In genomic region chrX:3357724-3358179, dm6 we compare ENCODE assay signal across 1 fruit fly cellular context.
TF ChIP-seq lines count a peak whose summit lies in the region.

No protein-coding gene starts in this region.

TF ChIP-seq in whole organism, embryonic, 481 proteins besides CTCF, POLR2A, EP300 and RAD21 (continued from another document and continues in another):
- TF ChIP-seq CG1529 (GFP tag; optimal IDR thresholded peaks at IDR 0.05; lab: Kevin White, UChicago) (peak; percentile 25), corto (GFP tag; optimal IDR thresholded peaks at IDR 0.05; lab: Kevin White, UChicago) (no peak), B-H2 (GFP tag; optimal IDR thresholded peaks at IDR 0.05; lab: Kevin White, UChicago) (no peak), CG42726 (GFP tag; IDR thresholded peaks at IDR 0.05; lab: Robert Waterston, UW; ENCODE audit: partially characterized antibody) (no peak), Drgx (GFP tag; IDR thresholded peaks at IDR 0.05; lab: Robert Waterston, UW) (no peak), CG2202 (tag; optimal IDR thresholded peaks at IDR 0.05; lab: Kevin White, UChicago) (peak; percentile 9), D (optimal IDR thresholded peaks at IDR 0.05; lab: Kevin White, UChicago) (no peak), D (GFP tag; optimal IDR thresholded peaks at IDR 0.05; lab: Kevin White, UChicago) (peak; percentile 57), gcm (GFP tag; optimal IDR thresholded peaks at IDR 0.05; lab: Kevin White, UChicago) (peak; percentile 39), CG33213 (GFP tag; optimal IDR thresholded peaks at IDR 0.05; lab: Kevin White, UChicago) (no peak), CG7372 (GFP tag; IDR thresholded peaks at IDR 0.05; lab: Robert Waterston, UW) (no peak), Lpt (GFP tag; optimal IDR thresholded peaks at IDR 0.05; lab: Kevin White, UChicago) (no peak), Six4 (GFP tag; optimal IDR thresholded peaks at IDR 0.05; lab: Kevin White, UChicago) (peak; percentile 55), CG10366 (GFP tag; IDR thresholded peaks at IDR 0.05; lab: Robert Waterston, UW) (0 out of 2 replicates have a peak, but pooled peaks have one; percentile 18), CG3407 (GFP tag; optimal IDR thresholded peaks at IDR 0.05; lab: Kevin White, UChicago) (peak; percentile 57), sob (GFP tag; IDR thresholded peaks at IDR 0.05; lab: Robert Waterston, UW) (no peak; the same call in 1 of the 2 replicates), Asciz (GFP tag; optimal IDR thresholded peaks at IDR 0.05; lab: Kevin White, UChicago) (peak; percentile 40), pita (GFP tag; optimal IDR thresholded peaks at IDR 0.05; lab: Kevin White, UChicago) (no peak), CG18262 (tag; optimal IDR thresholded peaks at IDR 0.05; lab: Kevin White, UChicago) (peak; percentile 53), Jarid2 (GFP tag; optimal IDR thresholded peaks at IDR 0.05; lab: Kevin White, UChicago) (peak; percentile 20), nom (GFP tag; optimal IDR thresholded peaks at IDR 0.05; lab: Kevin White, UChicago) (no peak), grau (tag; optimal IDR thresholded peaks at IDR 0.05; lab: Kevin White, UChicago) (no peak), bab2 (GFP tag; optimal IDR thresholded peaks at IDR 0.05; lab: Kevin White, UChicago) (peak; percentile 40), fd64A (GFP tag; optimal IDR thresholded peaks at IDR 0.05; lab: Kevin White, UChicago) (peak; percentile 2), ash1 (GFP tag; optimal IDR thresholded peaks at IDR 0.05; lab: Kevin White, UChicago) (no peak), toy (GFP tag; IDR thresholded peaks at IDR 0.05; lab: Robert Waterston, UW) (no peak), croc (GFP tag; conservative IDR thresholded peaks at IDR 0.05; lab: Robert Waterston, UW) (no peak), hbn (GFP tag; IDR thresholded peaks at IDR 0.05; lab: Robert Waterston, UW; ENCODE audit: partially characterized antibody) (no peak), NC2β (GFP tag; optimal IDR thresholded peaks at IDR 0.05; lab: Kevin White, UChicago) (no peak), CG12155 (GFP tag; optimal IDR thresholded peaks at IDR 0.05; lab: Kevin White, UChicago) (peak; percentile 6), pho (GFP tag; optimal IDR thresholded peaks at IDR 0.05; lab: Kevin White, UChicago) (no peak), crc (GFP tag; optimal IDR thresholded peaks at IDR 0.05; lab: Kevin White, UChicago) (no peak), CG31365 (tag; optimal IDR thresholded peaks at IDR 0.05; lab: Kevin White, UChicago) (no peak), cwo (GFP tag; optimal IDR thresholded peaks at IDR 0.05; lab: Kevin White, UChicago) (no peak), Dad (GFP tag; optimal IDR thresholded peaks at IDR 0.05; lab: Kevin White, UChicago) (no peak), bbx (GFP tag; IDR thresholded peaks at IDR 0.05; lab: Robert Waterston, UW; ENCODE audit: partially characterized antibody) (no peak), repo (GFP tag; optimal IDR thresholded peaks at IDR 0.05; lab: Kevin White, UChicago) (no peak), CG9727 (GFP tag; optimal IDR thresholded peaks at IDR 0.05; lab: Kevin White, UChicago) (peak; percentile 43), C15 (GFP tag; IDR thresholded peaks at IDR 0.05; lab: Robert Waterston, UW) (no peak), gt (GFP tag; IDR thresholded peaks at IDR 0.05; lab: Robert Waterston, UW) (no peak), bigmax (GFP tag; optimal IDR thresholded peaks at IDR 0.05; lab: Kevin White, UChicago) (peak; percentile 10), CG7556 (GFP tag; optimal IDR thresholded peaks at IDR 0.05; lab: Kevin White, UChicago) (peak; percentile 23), zfh2 (GFP tag; optimal IDR thresholded peaks at IDR 0.05; lab: Kevin White, UChicago) (no peak), vfl (GFP tag; optimal IDR thresholded peaks at IDR 0.05; lab: Kevin White, UChicago) (no peak), emc (GFP tag; optimal IDR thresholded peaks at IDR 0.05; lab: Kevin White, UChicago) (no peak), Poxn (GFP tag; IDR thresholded peaks at IDR 0.05; lab: Robert Waterston, UW) (no peak), zen (tag; optimal IDR thresholded peaks at IDR 0.05; lab: Kevin White, UChicago) (no peak), CG31224 (GFP tag; IDR thresholded peaks at IDR 0.05; lab: Robert Waterston, UW) (no peak), Mrtf (GFP tag; IDR thresholded peaks at IDR 0.05; lab: Robert Waterston, UW) (no peak), Hr78 (GFP tag; optimal IDR thresholded peaks at IDR 0.05; lab: Kevin White, UChicago) (no peak), CG10267 (tag; optimal IDR thresholded peaks at IDR 0.05; lab: Kevin White, UChicago) (peak; percentile 10), Eip74EF (GFP tag; optimal IDR thresholded peaks at IDR 0.05; lab: Kevin White, UChicago) (no peak), CG4820 (GFP tag; optimal IDR thresholded peaks at IDR 0.05; lab: Kevin White, UChicago) (no peak), CG17385 (GFP tag; optimal IDR thresholded peaks at IDR 0.05; lab: Kevin White, UChicago) (no peak), Mes4 (GFP tag; optimal IDR thresholded peaks at IDR 0.05; lab: Kevin White, UChicago) (peak; percentile 51), CG31388 (GFP tag; optimal IDR thresholded peaks at IDR 0.05; lab: Kevin White, UChicago) (no peak), NK7.1 (GFP tag; optimal IDR thresholded peaks at IDR 0.05; lab: Kevin White, UChicago) (peak; percentile 22), NfI (GFP tag; optimal IDR thresholded peaks at IDR 0.05; lab: Kevin White, UChicago) (no peak), D19B (GFP tag; optimal IDR thresholded peaks at IDR 0.05; lab: Kevin White, UChicago) (no peak), CG17912 (GFP tag; optimal IDR thresholded peaks at IDR 0.05; lab: Kevin White, UChicago) (no peak), Hey (tag; optimal IDR thresholded peaks at IDR 0.05; lab: Kevin White, UChicago) (no peak), ato (GFP tag; IDR thresholded peaks at IDR 0.05; lab: Robert Waterston, UW; ENCODE audit: partially characterized antibody) (no peak), BtbVII (GFP tag; optimal IDR thresholded peaks at IDR 0.05; lab: Kevin White, UChicago) (peak; percentile 27), CG6854 (GFP tag; optimal IDR thresholded peaks at IDR 0.05; lab: Kevin White, UChicago) (no peak), CG3281 (GFP tag; optimal IDR thresholded peaks at IDR 0.05; lab: Kevin White, UChicago) (peak; percentile 41), al (GFP tag; IDR thresholded peaks at IDR 0.05; lab: Robert Waterston, UW) (no peak), CG7745 (tag; optimal IDR thresholded peaks at IDR 0.05; lab: Kevin White, UChicago) (peak; percentile 60), dmrt11E (tag; optimal IDR thresholded peaks at IDR 0.05; lab: Kevin White, UChicago) (peak; percentile 55), CG8359 (GFP tag; optimal IDR thresholded peaks at IDR 0.05; lab: Kevin White, UChicago; ENCODE audit: borderline replicate concordance) (peak; percentile 45), CG9797 (GFP tag; optimal IDR thresholded peaks at IDR 0.05; lab: Kevin White, UChicago) (no peak), amos (GFP tag; IDR thresholded peaks at IDR 0.05; lab: Robert Waterston, UW; ENCODE audit: partially characterized antibody) (no peak), sens-2 (GFP tag; IDR thresholded peaks at IDR 0.05; lab: Robert Waterston, UW) (no peak; the same call in 1 of the 2 replicates), CG18476 (GFP tag; optimal IDR thresholded peaks at IDR 0.05; lab: Kevin White, UChicago) (no peak), CG6654 (GFP tag; optimal IDR thresholded peaks at IDR 0.05; lab: Kevin White, UChicago) (no peak), CG8290 (GFP tag; optimal IDR thresholded peaks at IDR 0.05; lab: Kevin White, UChicago) (no peak), CG8290 (tag; optimal IDR thresholded peaks at IDR 0.05; lab: Kevin White, UChicago) (peak in 1 of 2 experiments; percentile 13), CG3065 (GFP tag; optimal IDR thresholded peaks at IDR 0.05; lab: Kevin White, UChicago) (no peak), bsh (GFP tag; optimal IDR thresholded peaks at IDR 0.05; lab: Kevin White, UChicago) (peak in 1 of 2 experiments; percentile 61), CG12104 (GFP tag; optimal IDR thresholded peaks at IDR 0.05; lab: Kevin White, UChicago) (peak; percentile 42), Bteb2 (GFP tag; optimal IDR thresholded peaks at IDR 0.05; lab: Kevin White, UChicago) (no peak), HmgZ (tag; optimal IDR thresholded peaks at IDR 0.05; lab: Kevin White, UChicago) (no peak), Atf3 (GFP tag; optimal IDR thresholded peaks at IDR 0.05; lab: Kevin White, UChicago) (no peak), CG1602 (GFP tag; optimal IDR thresholded peaks at IDR 0.05; lab: Kevin White, UChicago) (no peak), CG32772 (GFP tag; IDR thresholded peaks at IDR 0.05; lab: Robert Waterston, UW) (no peak), CG1233 (GFP tag; optimal IDR thresholded peaks at IDR 0.05; lab: Kevin White, UChicago) (peak; percentile 21), fd3F (GFP tag; optimal IDR thresholded peaks at IDR 0.05; lab: Kevin White, UChicago) (no peak), sna (GFP tag; IDR thresholded peaks at IDR 0.05; lab: Robert Waterston, UW; ENCODE audit: partially characterized antibody) (no peak), CG3847 (GFP tag; IDR thresholded peaks at IDR 0.05; lab: Robert Waterston, UW) (no peak), CG10321 (GFP tag; IDR thresholded peaks at IDR 0.05; lab: Robert Waterston, UW) (no peak), unc-4 (GFP tag; IDR thresholded peaks at IDR 0.05; lab: Robert Waterston, UW; ENCODE audit: partially characterized antibody) (no peak), CG9932 (GFP tag; IDR thresholded peaks at IDR 0.05; lab: Robert Waterston, UW) (no peak), nerfin-2 (GFP tag; IDR thresholded peaks at IDR 0.05; lab: Robert Waterston, UW; ENCODE audit: partially characterized antibody) (no peak), tgo (GFP tag; IDR thresholded peaks at IDR 0.05; lab: Robert Waterston, UW) (peak; percentile 19; the same call in 1 of the 3 replicates), Dip3 (GFP tag; optimal IDR thresholded peaks at IDR 0.05; lab: Kevin White, UChicago) (no peak), nmo (GFP tag; optimal IDR thresholded peaks at IDR 0.05; lab: Kevin White, UChicago) (peak; percentile 18), Kr (GFP tag; optimal IDR thresholded peaks at IDR 0.05; lab: Kevin White, UChicago) (peak; percentile 27), Hr51 (GFP tag; optimal IDR thresholded peaks at IDR 0.05; lab: Kevin White, UChicago) (peak in 1 of 2 experiments; percentile 44), eyg (GFP tag; optimal IDR thresholded peaks at IDR 0.05; lab: Kevin White, UChicago) (peak; percentile 41), CHES-1-like (GFP tag; optimal IDR thresholded peaks at IDR 0.05; lab: Kevin White, UChicago) (peak; percentile 56), H15 (GFP tag; IDR thresholded peaks at IDR 0.05; lab: Robert Waterston, UW) (0 out of 3 replicates have a peak, but pooled peaks have one; percentile 40), CG2120 (GFP tag; optimal IDR thresholded peaks at IDR 0.05; lab: Kevin White, UChicago) (peak; percentile 28), CG6683 (GFP tag; optimal IDR thresholded peaks at IDR 0.05; lab: Kevin White, UChicago) (no peak), pan (optimal IDR thresholded peaks at IDR 0.05; lab: Kevin White, UChicago) (no peak), pan (GFP tag; optimal IDR thresholded peaks at IDR 0.05 in 1 of 2, IDR thresholded peaks at IDR 0.05 in 1 of 2) (peak in 1 of 2 experiments; percentile 17), CG12236 (GFP tag; optimal IDR thresholded peaks at IDR 0.05; lab: Kevin White, UChicago) (no peak), CG9437 (GFP tag; optimal IDR thresholded peaks at IDR 0.05; lab: Kevin White, UChicago) (no peak), pfk (GFP tag; optimal IDR thresholded peaks at IDR 0.05; lab: Kevin White, UChicago) (no peak), CG17328 (GFP tag; IDR thresholded peaks at IDR 0.05; lab: Robert Waterston, UW) (no peak), tap (tag; optimal IDR thresholded peaks at IDR 0.05; lab: Kevin White, UChicago) (no peak), CG11560 (tag; IDR thresholded peaks at IDR 0.05; lab: Robert Waterston, UW) (no peak), Gug (GFP tag; IDR thresholded peaks at IDR 0.05; lab: Robert Waterston, UW) (no peak), dm (GFP tag; optimal IDR thresholded peaks at IDR 0.05; lab: Kevin White, UChicago) (peak; percentile 79), CG1647 (GFP tag; optimal IDR thresholded peaks at IDR 0.05; lab: Kevin White, UChicago) (peak; percentile 12), kni (GFP tag; optimal IDR thresholded peaks at IDR 0.05; lab: Kevin White, UChicago) (no peak), abd-A (tag; optimal IDR thresholded peaks at IDR 0.05; lab: Kevin White, UChicago) (no peak), CG30431 (GFP tag; optimal IDR thresholded peaks at IDR 0.05; lab: Kevin White, UChicago) (no peak), Optix (GFP tag; IDR thresholded peaks at IDR 0.05; lab: Robert Waterston, UW) (no peak), CG11247 (GFP tag; IDR thresholded peaks at IDR 0.05; lab: Robert Waterston, UW) (no peak), CG32767 (GFP tag; IDR thresholded peaks at IDR 0.05; lab: Robert Waterston, UW) (no peak), da (GFP tag; optimal IDR thresholded peaks at IDR 0.05; lab: Kevin White, UChicago) (no peak), CG5953 (GFP tag; IDR thresholded peaks at IDR 0.05; lab: Robert Waterston, UW) (no peak), org-1 (GFP tag; optimal IDR thresholded peaks at IDR 0.05; lab: Kevin White, UChicago) (peak; percentile 8), Fer2 (tag; optimal IDR thresholded peaks at IDR 0.05; lab: Kevin White, UChicago) (no peak), zen2 (GFP tag; IDR thresholded peaks at IDR 0.05; lab: Robert Waterston, UW; ENCODE audit: partially characterized antibody) (no peak), Ssrp (tag; optimal IDR thresholded peaks at IDR 0.05; lab: Kevin White, UChicago) (peak; percentile 36), kay (GFP tag; optimal IDR thresholded peaks at IDR 0.05; lab: Kevin White, UChicago) (no peak), CG8765 (GFP tag; IDR thresholded peaks at IDR 0.05; lab: Robert Waterston, UW) (no peak), pum (GFP tag; optimal IDR thresholded peaks at IDR 0.05; lab: Kevin White, UChicago) (no peak), schlank (tag; optimal IDR thresholded peaks at IDR 0.05; lab: Kevin White, UChicago) (no peak), sima (GFP tag; optimal IDR thresholded peaks at IDR 0.05; lab: Kevin White, UChicago) (no peak), sr (GFP tag; IDR thresholded peaks at IDR 0.05; lab: Robert Waterston, UW) (no peak), az2 (GFP tag; optimal IDR thresholded peaks at IDR 0.05; lab: Kevin White, UChicago) (no peak), shn (GFP tag; optimal IDR thresholded peaks at IDR 0.05; lab: Kevin White, UChicago) (no peak), Nf-YB (GFP tag; optimal IDR thresholded peaks at IDR 0.05; lab: Kevin White, UChicago) (no peak), CG33557 (GFP tag; optimal IDR thresholded peaks at IDR 0.05; lab: Kevin White, UChicago) (peak; percentile 62), trh (GFP tag; optimal IDR thresholded peaks at IDR 0.05; lab: Kevin White, UChicago) (peak; percentile 11)
